Worm (Caenorhabditis elegans) whole organism, midembryonic: ENCODE data around the gene W08F4.10.
"Not testable (repeated sequence)": the region's sequence is repeated elsewhere in the genome, so short reads cannot be mapped to it uniquely, and the experiment has no call there.

Source experiments
- cog-1 ChIP-seq: sonication (generic microtip); optimal IDR thresholded peaks from 2 replicates; lab custom pipeline; 2016; ENCODE audit warnings: missing genetic modification characterization, missing compliant biosample characterization
- flt-1 ChIP-seq: fragments of 200-800 bp; sonication (Bioruptor generic); IDR thresholded peaks from 2 replicates; pipeline ENCODE4 v1.3.6; 2022; ENCODE audit warnings: missing genetic modification characterization, missing compliant biosample characterization
- klf-2 ChIP-seq: fragments of 200-800 bp; sonication (Bioruptor generic); conservative IDR thresholded peaks from 2 replicates; pipeline ENCODE4 v1.3.6; 2022; ENCODE audit warnings: missing genetic modification reagents, missing genetic modification characterization, missing compliant biosample characterization
- med-1 ChIP-seq: sonication (generic microtip); optimal IDR thresholded peaks from 2 replicates; lab custom pipeline; 2017; ENCODE audit warnings: missing genetic modification characterization, mild to moderate bottlenecking, missing compliant biosample characterization, antibody characterized with exemption, missing genetic modification reagents; ENCODE audit not compliant: insufficient read depth
- ref-1 ChIP-seq: fragments of 200-800 bp; sonication (Bioruptor generic); conservative IDR thresholded peaks from 2 replicates; pipeline ENCODE4 v1.3.6; 2022; ENCODE audit warnings: missing genetic modification reagents, missing genetic modification characterization, missing compliant biosample characterization
- tab-1 ChIP-seq: fragments of 200-800 bp; sonication (Bioruptor generic); IDR thresholded peaks from 2 replicates; pipeline ENCODE4 v1.3.6; 2022; ENCODE audit warnings: missing genetic modification characterization, missing compliant biosample characterization
- ztf-29 ChIP-seq: fragments of 200-800 bp; sonication (Bioruptor generic); IDR thresholded peaks from 2 replicates; pipeline ENCODE4 v1.3.6; 2022; ENCODE audit warnings: missing genetic modification reagents, missing genetic modification characterization, missing compliant biosample characterization

DNA sequence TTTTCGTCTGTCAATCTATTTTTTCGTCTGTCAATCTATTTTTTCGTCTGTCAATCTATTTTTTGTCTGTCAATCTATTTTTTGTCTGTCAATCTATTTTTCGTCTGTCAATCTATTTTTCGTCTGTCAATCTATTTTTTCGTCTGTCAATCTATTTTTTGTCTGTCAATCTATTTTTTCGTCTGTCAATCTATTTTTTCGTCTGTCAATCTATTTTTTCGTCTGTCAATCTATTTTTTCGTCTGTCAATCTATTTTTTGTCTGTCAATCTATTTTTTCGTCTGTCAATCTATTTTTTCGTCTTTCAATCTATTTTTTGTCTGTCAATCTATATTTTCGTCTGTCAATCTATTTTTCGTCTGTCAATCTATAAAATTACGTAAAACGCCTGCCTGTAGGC is 38.4 kb upstream of the W08F4.10 start:
- TF ChIP-seq flt-1 (GFP tag; lab: Robert Waterston, UW); tab-1 (GFP tag; lab: Robert Waterston, UW); med-1 (GFP tag; lab: Kevin White, UChicago); ref-1; ztf-29 (GFP tag; lab: Robert Waterston, UW); cog-1 (tag; lab: Kevin White, UChicago): not testable (repeated sequence)
- 0 out of 2 replicates have a peak, but pooled peaks have one; percentile 22 for TF ChIP-seq klf-2 (GFP tag; lab: Robert Waterston, UW)
